Fruit fly (Drosophila melanogaster) whole organism, wandering third instar larva: ENCODE data around the gene ey.

Experiments used
- Abd-B ChIP-seq: fragments of >200 bp; optimal IDR thresholded peaks from 2 replicates; lab custom pipeline; 2017; ENCODE audit warnings: missing biosample characterization, missing genetic modification characterization
- CG9705 ChIP-seq: fragments of 200-800 bp; sonication (Bioruptor generic); optimal IDR thresholded peaks from 2 replicates; lab custom pipeline; 2018; ENCODE audit warnings: missing biosample characterization, mild to moderate bottlenecking, missing genetic modification characterization
- Dfd ChIP-seq: fragments of >200 bp; optimal IDR thresholded peaks from 2 replicates; lab custom pipeline; 2017; ENCODE audit warnings: missing biosample characterization, missing genetic modification characterization
- Hnf4 ChIP-seq: fragments of 200-800 bp; sonication (Bioruptor generic); optimal IDR thresholded peaks from 2 replicates; lab custom pipeline; 2016; ENCODE audit warnings: missing biosample characterization, mild to moderate bottlenecking, missing genetic modification characterization
- N ChIP-seq: fragments of >200 bp; optimal IDR thresholded peaks from 2 replicates; lab custom pipeline; 2018; ENCODE audit warnings: missing biosample characterization, missing external identifiers, missing genetic modification characterization
- dl ChIP-seq, 2 experiments: fragments of 175-275, 200-275 bp in 1 of 2; fragments of 200-275 bp in 1 of 2; sonication (Bioruptor generic); optimal IDR thresholded peaks; lab custom pipeline; 2018; ENCODE audit warnings: mild to moderate bottlenecking in 2 of 2, missing biosample characterization in 2 of 2, missing genetic modification characterization in 2 of 2, moderate library complexity in 2 of 2; ENCODE audit not compliant: partially characterized antibody in 2 of 2, insufficient read depth in 1 of 2
- dmrt93B ChIP-seq: fragments of 200-800 bp; sonication (Bioruptor generic); optimal IDR thresholded peaks from 2 replicates; lab custom pipeline; 2018; ENCODE audit warnings: missing biosample characterization, mild to moderate bottlenecking, missing genetic modification characterization
- h ChIP-seq: fragments of 200-800 bp; sonication (Bioruptor generic); optimal IDR thresholded peaks from 3 replicates; lab custom pipeline; 2016; ENCODE audit warnings: missing biosample characterization, mild to moderate bottlenecking, missing genetic modification characterization
- jim ChIP-seq: fragments of 175-275, 200-325 bp; sonication (Bioruptor generic); optimal IDR thresholded peaks from 2 replicates; lab custom pipeline; 2016; ENCODE audit warnings: missing biosample characterization, mild to moderate bottlenecking, missing genetic modification characterization
- sv ChIP-seq: fragments of 200-800 bp; sonication (Bioruptor generic); optimal IDR thresholded peaks from 3 replicates; lab custom pipeline; 2016; ENCODE audit warnings: missing biosample characterization, missing genetic modification characterization

DNA sequence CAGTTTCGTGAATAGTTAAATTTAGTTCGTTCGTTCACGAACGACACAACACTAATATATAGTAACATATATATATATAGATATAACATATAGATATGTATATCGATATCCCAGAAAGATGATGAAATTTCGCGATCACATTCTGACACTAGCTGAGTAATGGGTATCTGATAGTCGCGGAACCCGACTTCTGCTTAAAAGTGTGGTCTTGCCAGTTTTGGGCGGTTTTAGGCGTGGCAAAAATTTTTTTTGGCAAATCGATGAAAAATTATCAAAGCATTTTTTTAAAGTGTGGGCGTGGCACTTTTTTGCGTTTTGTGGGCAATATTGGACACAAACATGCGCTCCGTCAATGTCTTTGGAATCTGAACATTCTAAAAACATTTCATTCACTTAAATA is 25.4 kb downstream of the ey start:
- TF ChIP-seq Abd-B (GFP tag; lab: Kevin White, UChicago) (no peak), Dfd (peak; percentile 40), dl (GFP tag; optimal IDR thresholded peaks at IDR 0.05; lab: Kevin White, UChicago; ENCODE audit: insufficient read depth in 1 of 2, partially characterized antibody in 2 of 2) (no peak), h (no peak), N (GFP tag; lab: Kevin White, UChicago) (no peak), Hnf4 (GFP tag; lab: Kevin White, UChicago) (no peak), CG9705 (GFP tag; lab: Kevin White, UChicago) (no peak), sv (GFP tag; lab: Kevin White, UChicago) (no peak), jim (GFP tag; lab: Kevin White, UChicago) (no peak), dmrt93B (GFP tag; lab: Kevin White, UChicago) (no peak)
